Worm (Caenorhabditis elegans): ENCODE data around the gene Y81G3A.6.
"Not testable (repeated sequence)": the region's sequence is repeated elsewhere in the genome, so short reads cannot be mapped to it uniquely, and the experiment has no call there.

DNA sequence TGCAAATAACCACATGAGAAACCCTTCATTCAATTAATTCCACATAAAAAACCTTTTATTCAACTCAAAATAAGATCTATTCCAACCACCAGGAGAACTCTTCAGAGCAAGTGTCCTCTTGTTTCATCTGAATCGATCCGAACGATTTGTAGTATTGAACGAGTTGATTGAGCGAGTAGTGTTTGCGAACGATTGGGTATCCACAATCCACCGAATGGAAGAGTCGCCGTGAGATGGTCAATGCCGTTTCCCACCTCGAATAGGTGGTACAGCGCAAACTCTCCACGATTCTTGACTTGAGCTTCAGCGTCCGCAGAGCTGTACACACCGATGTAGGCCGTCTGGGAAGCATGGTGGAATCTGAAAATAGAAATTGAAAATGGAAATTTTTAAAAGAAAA, at the start of gene Y81G3A.6:
- TF ChIP-seq unc-62 (GFP tag; optimal IDR thresholded peaks at IDR 0.05); ztf-11 (tag; optimal IDR thresholded peaks at IDR 0.05); nhr-77 (tag; optimal IDR thresholded peaks at IDR 0.05); nhr-6 (tag; optimal IDR thresholded peaks at IDR 0.05); nhr-129 (tag; optimal IDR thresholded peaks at IDR 0.05); skn-1 (tag; optimal IDR thresholded peaks at IDR 0.05); ceh-82 (tag; optimal IDR thresholded peaks at IDR 0.05); elt-3 (tag; optimal IDR thresholded peaks at IDR 0.05); ZK546.5 (tag; optimal IDR thresholded peaks at IDR 0.05); aly-2 (tag; optimal IDR thresholded peaks at IDR 0.05): not testable (repeated sequence)

All from whole organism, L2 larva.